Fruit fly (Drosophila melanogaster) whole organism, prepupa: Measurements from ENCODE around the gene MKP-4.
A peak's percentile ranks its signal among the peaks of the same experiment; 100 is the strongest.

Experiments
- Blimp-1 ChIP-seq: fragments of 200-800 bp; sonication (Bioruptor generic); optimal IDR thresholded peaks from 3 replicates; lab custom pipeline; 2017; ENCODE audit warnings: missing biosample characterization, missing genetic modification characterization, mild to moderate bottlenecking, moderate library complexity, missing genetic modification reagents
- CG10669 ChIP-seq: fragments of 200-800 bp; sonication (Bioruptor generic); optimal IDR thresholded peaks from 3 replicates; lab custom pipeline; 2018; ENCODE audit warnings: missing biosample characterization, mild to moderate bottlenecking, missing genetic modification characterization, moderate library complexity
- CG11294 ChIP-seq: fragments of 200-800 bp; sonication (Bioruptor generic); IDR thresholded peaks from 2 replicates; pipeline ENCODE4 v1.3.6; 2022; ENCODE audit warnings: missing biosample characterization, missing genetic modification characterization
- CG11762 ChIP-seq: fragments of 200-800 bp; sonication (Bioruptor generic); optimal IDR thresholded peaks from 3 replicates; lab custom pipeline; 2016; ENCODE audit warnings: missing biosample characterization, missing genetic modification characterization; ENCODE audit not compliant: insufficient read depth
- CG11902 ChIP-seq: fragments of 200-800 bp; sonication (Bioruptor generic); optimal IDR thresholded peaks from 3 replicates; lab custom pipeline; 2016; ENCODE audit warnings: missing biosample characterization, missing genetic modification characterization
- CG15336 ChIP-seq: fragments of 200-800 bp; sonication (Bioruptor generic); IDR thresholded peaks from 2 replicates; pipeline ENCODE4 v1.3.6; 2022; ENCODE audit warnings: missing biosample characterization, missing genetic modification characterization
- CG1621 ChIP-seq: fragments of 200-800 bp; sonication (Bioruptor generic); optimal IDR thresholded peaks from 3 replicates; lab custom pipeline; 2018; ENCODE audit warnings: missing biosample characterization, mild to moderate bottlenecking, missing genetic modification characterization
- CG16779 ChIP-seq: fragments of 200-800 bp; sonication (Bioruptor generic); optimal IDR thresholded peaks from 3 replicates; lab custom pipeline; 2017; ENCODE audit warnings: missing biosample characterization, mild to moderate bottlenecking, missing genetic modification characterization
- CG3032 ChIP-seq: fragments of 200-800 bp; optimal IDR thresholded peaks from 2 replicates; lab custom pipeline; 2019; ENCODE audit warnings: missing biosample characterization, mild to moderate bottlenecking, missing genetic modification characterization, moderate library complexity
- CG31627 ChIP-seq: fragments of 200-800 bp; sonication (Bioruptor generic); optimal IDR thresholded peaks from 3 replicates; lab custom pipeline; 2016; ENCODE audit warnings: missing biosample characterization, missing genetic modification characterization
- CG34406 ChIP-seq: fragments of 200-800 bp; sonication (Bioruptor generic); optimal IDR thresholded peaks from 3 replicates; lab custom pipeline; 2016; ENCODE audit warnings: missing biosample characterization, missing genetic modification characterization
- CG3919 ChIP-seq: fragments of 200-800 bp; sonication (Bioruptor generic); optimal IDR thresholded peaks from 3 replicates; lab custom pipeline; 2016; ENCODE audit warnings: missing biosample characterization, missing genetic modification characterization
- CG6276 ChIP-seq: fragments of 200-800 bp; sonication (Bioruptor generic); optimal IDR thresholded peaks from 2 replicates; lab custom pipeline; 2017; ENCODE audit warnings: missing biosample characterization, mild to moderate bottlenecking, missing genetic modification characterization
- CG6808 ChIP-seq: fragments of 200-800 bp; sonication (Bioruptor generic); optimal IDR thresholded peaks from 3 replicates; lab custom pipeline; 2017; ENCODE audit warnings: missing biosample characterization, missing genetic modification characterization, mild to moderate bottlenecking, moderate library complexity, missing genetic modification reagents
- CG6854 ChIP-seq: fragments of 200-800 bp; sonication (Bioruptor generic); optimal IDR thresholded peaks from 2 replicates; lab custom pipeline; 2017; ENCODE audit warnings: missing biosample characterization, mild to moderate bottlenecking, missing genetic modification characterization
- CG7368 ChIP-seq: fragments of 200-800 bp; sonication (Bioruptor generic); optimal IDR thresholded peaks from 3 replicates; lab custom pipeline; 2016; ENCODE audit warnings: missing biosample characterization, missing genetic modification characterization
- CG8119 ChIP-seq: fragments of 200-800 bp; sonication (Bioruptor generic); IDR thresholded peaks from 3 replicates; pipeline ENCODE4 v1.3.6; 2022; ENCODE audit warnings: missing biosample characterization, missing genetic modification characterization
- CG8319 ChIP-seq: fragments of 200-800 bp; sonication (Bioruptor generic); optimal IDR thresholded peaks from 3 replicates; lab custom pipeline; 2016; ENCODE audit warnings: missing biosample characterization, missing genetic modification characterization
- CG8632 ChIP-seq: fragments of 200-800 bp; sonication (Bioruptor generic); optimal IDR thresholded peaks from 3 replicates; lab custom pipeline; 2016; ENCODE audit warnings: missing biosample characterization, missing genetic modification characterization
- CG9139 ChIP-seq: fragments of 200-800 bp; sonication (Bioruptor generic); optimal IDR thresholded peaks from 3 replicates; lab custom pipeline; 2017; ENCODE audit warnings: missing biosample characterization, mild to moderate bottlenecking, missing genetic modification characterization
- Eip75B ChIP-seq: fragments of 200-800 bp; sonication (Bioruptor generic); optimal IDR thresholded peaks from 3 replicates; lab custom pipeline; 2016; ENCODE audit warnings: missing biosample characterization, missing genetic modification characterization
- Eip78C ChIP-seq: fragments of 200-800 bp; sonication (Bioruptor generic); peaks from one replicate; lab custom pipeline; 2016; ENCODE audit warnings: missing biosample characterization, missing genetic modification characterization
- Eip93F ChIP-seq: fragments of 200-800 bp; sonication (Bioruptor generic); optimal IDR thresholded peaks from 2 replicates; lab custom pipeline; 2016; ENCODE audit warnings: missing biosample characterization, mild to moderate bottlenecking, missing genetic modification characterization
- Ets21C ChIP-seq: fragments of 200-800 bp; sonication (Bioruptor generic); optimal IDR thresholded peaks from 3 replicates; lab custom pipeline; 2016; ENCODE audit warnings: missing biosample characterization, missing genetic modification characterization
- Ets96B ChIP-seq: fragments of 200-800 bp; optimal IDR thresholded peaks from 2 replicates; lab custom pipeline; 2019; ENCODE audit warnings: missing biosample characterization, mild to moderate bottlenecking, missing genetic modification characterization, moderate library complexity
- Gug ChIP-seq: fragments of 200-800 bp; sonication (Bioruptor generic); IDR thresholded peaks from 2 replicates; pipeline ENCODE4 v1.3.6; 2022; ENCODE audit warnings: missing biosample characterization, missing genetic modification characterization
- Hr38 ChIP-seq: sonication (Bioruptor generic); optimal IDR thresholded peaks from 2 replicates; lab custom pipeline; 2016; ENCODE audit warnings: missing biosample characterization, missing genetic modification characterization
- Hr39 ChIP-seq: fragments of 200-800 bp; sonication (Bioruptor generic); optimal IDR thresholded peaks from 2 replicates; lab custom pipeline; 2016; ENCODE audit warnings: missing biosample characterization, missing genetic modification characterization
- Hr4 ChIP-seq: fragments of 200-800 bp; sonication (Bioruptor generic); optimal IDR thresholded peaks from 3 replicates; lab custom pipeline; 2016; ENCODE audit warnings: missing biosample characterization, missing genetic modification characterization
- Met ChIP-seq: fragments of 200-800 bp; sonication (Bioruptor generic); optimal IDR thresholded peaks from 3 replicates; lab custom pipeline; 2016; ENCODE audit warnings: missing biosample characterization, missing genetic modification characterization
- Sox102F ChIP-seq: fragments of 200-800 bp; sonication (Bioruptor generic); optimal IDR thresholded peaks from 2 replicates; lab custom pipeline; 2016; ENCODE audit warnings: missing biosample characterization, mild to moderate bottlenecking, missing genetic modification characterization
- Sox15 ChIP-seq: fragments of 200-800 bp; sonication (Bioruptor generic); optimal IDR thresholded peaks from 3 replicates; lab custom pipeline; 2016; ENCODE audit warnings: missing biosample characterization, missing genetic modification characterization
- achi ChIP-seq: fragments of 200-800 bp; sonication (Bioruptor generic); optimal IDR thresholded peaks from 3 replicates; lab custom pipeline; 2016; ENCODE audit warnings: missing biosample characterization, missing genetic modification characterization
- cyc ChIP-seq: fragments of 200-800 bp; sonication (Bioruptor generic); optimal IDR thresholded peaks from 3 replicates; lab custom pipeline; 2016; ENCODE audit warnings: missing biosample characterization, missing genetic modification characterization
- dac ChIP-seq: fragments of 200-800 bp; sonication (Bioruptor generic); optimal IDR thresholded peaks from 2 replicates; lab custom pipeline; 2017; ENCODE audit warnings: missing biosample characterization, mild to moderate bottlenecking, missing genetic modification characterization
- esn ChIP-seq: fragments of 200-800 bp; sonication (Bioruptor generic); optimal IDR thresholded peaks from 2 replicates; lab custom pipeline; 2016; ENCODE audit warnings: missing biosample characterization, mild to moderate bottlenecking, missing genetic modification characterization, moderate library complexity
- fd85E ChIP-seq: fragments of 200-800 bp; sonication (Bioruptor generic); optimal IDR thresholded peaks from 3 replicates; lab custom pipeline; 2016; ENCODE audit warnings: missing biosample characterization, missing genetic modification characterization
- fkh ChIP-seq: fragments of 200-800 bp; sonication (Bioruptor generic); optimal IDR thresholded peaks from 3 replicates; lab custom pipeline; 2017; ENCODE audit warnings: missing biosample characterization, mild to moderate bottlenecking, missing genetic modification characterization, moderate library complexity
- lz ChIP-seq: fragments of 200-800 bp; sonication (Bioruptor generic); optimal IDR thresholded peaks from 3 replicates; lab custom pipeline; 2016; ENCODE audit warnings: missing biosample characterization, missing genetic modification characterization
- net ChIP-seq: fragments of 200-800 bp; sonication (Bioruptor generic); optimal IDR thresholded peaks from 3 replicates; lab custom pipeline; 2016; ENCODE audit warnings: missing biosample characterization, missing genetic modification characterization
- pdm3 ChIP-seq: fragments of 200-800 bp; sonication (Bioruptor generic); optimal IDR thresholded peaks from 3 replicates; lab custom pipeline; 2016; ENCODE audit warnings: missing biosample characterization, missing genetic modification characterization
- salr ChIP-seq, 2 experiments: fragments of 200-800 bp; sonication (Bioruptor generic); optimal IDR thresholded peaks; 3 replicates each; lab custom pipeline; 2016 to 2018; ENCODE audit warnings: missing biosample characterization in 2 of 2, missing genetic modification characterization in 2 of 2, mild to moderate bottlenecking in 1 of 2
- spab ChIP-seq: fragments of 200-800 bp; sonication (Bioruptor generic); optimal IDR thresholded peaks from 2 replicates; lab custom pipeline; 2017; ENCODE audit warnings: missing biosample characterization, mild to moderate bottlenecking, missing genetic modification characterization, missing genetic modification reagents
- ss ChIP-seq, 2 experiments: fragments of 200-800 bp; sonication (Bioruptor generic); optimal IDR thresholded peaks; 2 replicates in 1 of 2; 3 replicates in 1 of 2; lab custom pipeline; 2017 to 2018; ENCODE audit warnings: mild to moderate bottlenecking in 2 of 2, missing biosample characterization in 2 of 2, missing genetic modification characterization in 2 of 2, moderate library complexity in 1 of 2
- topi ChIP-seq: fragments of 200-800 bp; sonication (Bioruptor generic); optimal IDR thresholded peaks from 3 replicates; lab custom pipeline; 2016; ENCODE audit warnings: missing biosample characterization, missing genetic modification characterization
- vri ChIP-seq: fragments of 200-800 bp; sonication (Bioruptor generic); optimal IDR thresholded peaks from 3 replicates; lab custom pipeline; 2016; ENCODE audit warnings: missing biosample characterization, mild to moderate bottlenecking, missing genetic modification characterization

Gene MKP-4

DNA sequence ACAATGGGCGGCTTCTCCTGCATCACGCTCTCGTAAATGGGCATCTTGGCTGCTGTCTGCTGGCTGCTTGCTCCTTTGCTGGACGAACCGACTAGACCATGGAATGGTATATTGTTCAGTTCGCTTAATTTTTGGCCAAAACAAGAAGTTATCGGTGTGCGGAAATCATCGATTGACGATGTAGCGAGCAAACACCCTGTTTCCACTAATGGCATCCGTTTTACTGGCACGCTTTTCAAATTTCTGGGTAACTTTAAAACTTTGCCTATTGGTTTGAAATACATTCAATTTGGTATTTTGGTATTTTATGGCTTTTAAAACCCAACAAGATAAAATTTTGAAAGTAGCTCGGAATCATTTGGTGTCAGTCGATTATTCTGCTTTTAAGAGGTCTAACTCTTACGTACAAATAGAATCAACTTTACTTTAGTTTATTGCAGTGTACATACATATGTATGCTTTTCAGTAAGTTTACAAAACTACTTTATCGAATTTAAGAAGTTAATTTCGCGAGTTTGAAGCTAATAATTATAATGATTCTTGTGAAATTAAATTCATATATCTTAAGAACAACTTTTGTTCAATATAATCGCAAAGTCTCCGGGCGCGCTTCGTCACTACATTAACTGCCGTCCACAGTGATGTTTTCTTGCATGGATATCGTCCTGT, 23.1 kb downstream of the MKP-4 start, which contains the start of gene Arp10:
Gene Arp10, minus strand, starts transcription at position 304 of the 669 bp plus-strand sequence.
- TF ChIP-seq topi (GFP tag; lab: Kevin White, UChicago) (peak; percentile 5), ss (GFP tag; optimal IDR thresholded peaks at IDR 0.05; lab: Kevin White, UChicago) (no peak), Hr38 (GFP tag; lab: Kevin White, UChicago) (no peak), Eip75B (GFP tag; lab: Kevin White, UChicago) (no peak), Hr4 (peak; percentile 30), esn (GFP tag; lab: Kevin White, UChicago) (peak; percentile 17), net (GFP tag; lab: Kevin White, UChicago) (no peak), Gug (GFP tag; lab: Robert Waterston, UW) (no peak), CG15336 (no peak), Blimp-1 (GFP tag; lab: Kevin White, UChicago) (no peak), CG11762 (GFP tag; lab: Kevin White, UChicago) (no peak), Sox102F (GFP tag; lab: Kevin White, UChicago) (no peak), dac (GFP tag; lab: Kevin White, UChicago) (no peak), vri (no peak), CG3032 (tag; lab: Kevin White, UChicago) (peak; percentile 12), CG10669 (GFP tag; lab: Kevin White, UChicago) (no peak), fkh (GFP tag; lab: Kevin White, UChicago) (no peak), CG8319 (GFP tag; lab: Kevin White, UChicago) (no peak), CG9139 (GFP tag; lab: Kevin White, UChicago) (no peak), Eip93F (no peak), cyc (GFP tag; lab: Kevin White, UChicago) (no peak), CG31627 (peak; percentile 26), CG6808 (GFP tag; lab: Kevin White, UChicago) (no peak), fd85E (GFP tag; lab: Kevin White, UChicago) (no peak), CG11902 (no peak), CG8632 (GFP tag; lab: Kevin White, UChicago) (no peak), CG1621 (tag; lab: Kevin White, UChicago) (no peak), Sox15 (GFP tag; lab: Kevin White, UChicago) (no peak), CG34406 (GFP tag; lab: Kevin White, UChicago) (no peak), Hr39 (GFP tag; lab: Kevin White, UChicago) (no peak), Met (GFP tag; lab: Kevin White, UChicago) (no peak), Ets21C (no peak), lz (no peak), CG3919 (GFP tag; lab: Kevin White, UChicago) (no peak), CG6276 (GFP tag; lab: Kevin White, UChicago) (no peak), spab (GFP tag; lab: Kevin White, UChicago) (no peak), pdm3 (GFP tag; lab: Kevin White, UChicago) (no peak), salr (GFP tag; optimal IDR thresholded peaks at IDR 0.05; lab: Kevin White, UChicago) (no peak), CG8119 (GFP tag; lab: Robert Waterston, UW) (no peak), CG11294 (GFP tag; lab: Robert Waterston, UW) (no peak), CG16779 (tag; lab: Kevin White, UChicago) (no peak), CG6854 (no peak), Eip78C (GFP tag; lab: Kevin White, UChicago) (peak; percentile 55), achi (GFP tag; lab: Kevin White, UChicago) (peak; percentile 28), CG7368 (GFP tag; lab: Kevin White, UChicago) (no peak), Ets96B (tag; lab: Kevin White, UChicago) (peak; percentile 7)
